Fruit fly (Drosophila melanogaster) S2 (cell line): Measurements from ENCODE around the gene CG11504.

Experiments used
- CG8478 ChIP-seq: fragments of >200 bp; optimal IDR thresholded peaks from 2 replicates; lab custom pipeline; 2018
- CTCF ChIP-seq, 2 experiments: fragments of >200 bp; optimal IDR thresholded peaks; 2 replicates each; lab custom pipeline; 2018

Gene CG11504

DNA sequence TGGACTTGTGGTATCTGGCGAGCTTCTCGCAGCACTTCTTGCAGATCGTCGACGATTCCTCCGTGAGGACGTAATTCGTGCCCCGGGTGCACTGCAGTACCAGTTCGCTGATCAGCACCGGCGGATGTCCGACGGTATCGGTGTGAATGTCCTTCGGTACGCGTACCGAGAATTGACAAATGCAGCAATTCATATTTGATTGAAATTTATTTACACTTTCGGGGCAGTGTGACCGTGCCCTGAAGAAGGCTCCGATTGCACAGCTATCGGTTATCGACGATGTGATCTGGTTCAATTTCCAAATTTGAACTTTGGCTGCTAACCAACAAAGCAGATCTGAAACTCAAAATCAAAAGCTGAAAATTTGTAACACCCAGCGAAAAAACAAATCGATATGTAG is 38.9 kb downstream of the CG11504 start, which contains the start of gene ZIPIC:
TSS of gene ZIPIC (minus strand) at position 262 of the 400 bp plus-strand sequence.
- TF ChIP-seq CTCF (optimal IDR thresholded peaks at IDR 0.05; lab: Kevin White, UChicago) (no peak), CG8478 (lab: Kevin White, UChicago) (no peak)

DNA sequence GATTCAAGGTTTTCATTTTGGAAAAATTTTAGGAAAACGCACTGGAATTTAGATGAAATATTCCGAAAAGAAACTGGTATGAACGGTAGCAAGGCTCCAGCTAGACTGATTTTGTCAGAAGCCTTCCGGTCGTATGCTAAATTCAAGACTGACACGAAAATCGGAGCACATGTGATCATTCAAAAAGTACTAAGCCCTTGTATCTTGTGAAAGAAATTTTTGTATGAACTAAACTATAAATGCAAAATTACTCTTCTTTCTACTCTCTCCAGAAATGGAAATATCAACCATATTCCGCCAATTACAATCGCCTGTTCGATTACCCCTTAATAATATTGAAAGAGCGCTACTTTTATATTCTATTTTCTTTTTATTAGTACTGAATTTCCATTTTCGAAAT is 39.9 kb downstream of the CG11504 start, which contains the start of gene ocn:
TSS of gene ocn (minus strand) at position 101 of the 400 bp plus-strand sequence.
- TF ChIP-seq CTCF (optimal IDR thresholded peaks at IDR 0.05; lab: Kevin White, UChicago) (no peak), CG8478 (lab: Kevin White, UChicago) (no peak)

DNA sequence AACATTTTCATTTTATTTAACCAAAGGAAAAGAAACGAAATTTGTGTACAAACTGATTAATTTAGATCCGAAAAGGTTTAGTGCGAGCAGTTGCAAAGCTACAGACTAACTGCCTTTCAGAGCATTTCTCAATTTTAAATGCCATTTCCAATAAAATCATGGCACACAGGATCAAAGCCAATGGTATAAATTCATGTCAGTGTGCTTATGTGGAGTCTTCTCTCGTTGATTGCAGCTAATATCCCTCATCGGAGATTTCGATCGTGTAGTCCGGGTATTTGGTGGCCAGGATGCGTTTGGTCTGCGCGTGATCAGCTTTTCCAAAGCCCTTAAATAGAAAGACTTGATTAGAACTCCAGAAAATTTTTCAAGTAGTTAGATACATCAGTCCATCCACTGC is 40.9 kb downstream of the CG11504 start, which contains the start of gene janB:
TSS of gene janB (minus strand) at position 101 of the 400 bp plus-strand sequence.
- no peak for TF ChIP-seq CG8478 (lab: Kevin White, UChicago)
- no peak for TF ChIP-seq CTCF (optimal IDR thresholded peaks at IDR 0.05; lab: Kevin White, UChicago)

- no peak for TF ChIP-seq CG8478 (lab: Kevin White, UChicago)
- TF ChIP-seq CTCF (optimal IDR thresholded peaks at IDR 0.05; lab: Kevin White, UChicago), result no peak
Observed at dm6 chr3R:30039494-30039893, 41.8 kb downstream of the CG11504 start, which contains the start of the genes janA, Sry-alpha and Sry-beta. janA (minus strand) TSS chr3R:30039533. Sry-alpha (plus strand) TSS chr3R:30039719. Sry-beta (plus strand) TSS chr3R:30039719.

DNA sequence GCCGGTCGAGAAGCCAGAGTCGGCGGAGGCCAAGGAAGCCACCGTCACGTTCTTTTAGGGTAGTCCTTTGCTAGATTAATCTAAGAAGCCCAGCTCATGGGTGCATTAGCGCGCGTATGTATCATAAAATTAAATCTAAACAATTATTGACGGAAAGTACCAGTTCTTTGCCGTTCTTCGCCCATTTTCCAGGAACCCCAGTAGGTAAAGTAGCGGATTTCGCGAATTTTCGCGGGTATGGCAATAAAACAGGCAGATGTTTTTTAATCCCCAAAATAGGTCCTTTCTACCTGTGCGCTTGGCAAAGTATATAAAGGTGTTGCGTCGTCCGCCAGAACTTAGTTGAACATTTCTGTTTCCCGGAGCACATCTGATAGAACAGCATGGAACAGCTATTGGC is 43.2 kb downstream of the CG11504 start:
- TF ChIP-seq CTCF (optimal IDR thresholded peaks at IDR 0.05; lab: Kevin White, UChicago) (no peak), CG8478 (lab: Kevin White, UChicago) (no peak)

DNA sequence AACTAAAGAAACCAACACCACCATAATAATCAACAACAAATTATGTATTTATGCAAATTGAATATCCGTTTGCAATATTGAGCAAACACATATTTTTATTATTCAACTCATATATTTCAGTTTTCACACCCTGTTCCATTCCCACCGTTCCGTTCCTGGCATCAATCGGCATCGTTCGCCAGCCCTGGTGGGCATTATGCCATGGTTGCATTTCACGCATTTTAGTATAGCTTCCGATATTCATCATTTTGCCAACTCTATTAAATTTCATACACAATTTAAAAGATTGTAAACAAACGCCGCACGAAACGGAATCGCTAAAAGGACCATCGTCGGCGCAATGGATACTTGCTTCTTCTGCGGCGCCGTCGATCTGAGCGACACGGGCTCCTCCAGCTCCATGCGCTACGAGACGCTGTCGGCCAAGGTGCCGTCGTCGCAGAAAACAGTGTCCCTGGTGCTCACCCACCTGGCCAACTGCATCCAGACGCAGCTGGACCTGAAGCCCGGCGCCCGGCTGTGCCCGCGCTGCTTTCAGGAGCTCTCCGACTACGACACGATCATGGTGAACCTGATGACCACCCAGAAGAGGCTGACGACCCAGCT is 45.5 kb downstream of the CG11504 start, which contains the start of gene Sry-delta:
TSS of gene Sry-delta (plus strand) at position 203 of the 606 bp plus-strand sequence.
- TF ChIP-seq CG8478 (lab: Kevin White, UChicago) (no peak), CTCF (optimal IDR thresholded peaks at IDR 0.05; lab: Kevin White, UChicago) (peak; percentile 10 to 34)

- no peak for TF ChIP-seq CG8478 (lab: Kevin White, UChicago)
- TF ChIP-seq CTCF (optimal IDR thresholded peaks at IDR 0.05; lab: Kevin White, UChicago), result peak in 1 of 2 experiments; percentile 41
Observed at dm6 chr3R:30046029-30047001, 48.6 kb downstream of the CG11504 start, which contains the start of the genes RpL32 and CG7943. RpL32 (minus strand) TSS chr3R:30046161. CG7943 (plus strand) TSS chr3R:30046470.
